Worm (Caenorhabditis elegans) whole organism, L3 larva: ENCODE data around the gene dyf-19.

Experiments
- R02D3.7 ChIP-seq: fragments of 150-350 bp; optimal IDR thresholded peaks from 2 replicates; lab custom pipeline; 2014; ENCODE audit warnings: missing biosample characterization, missing genetic modification characterization
- ceh-16 ChIP-seq: sonication (generic microtip); optimal IDR thresholded peaks from 2 replicates; lab custom pipeline; 2017; ENCODE audit warnings: missing biosample characterization, missing genetic modification characterization
- ceh-28 ChIP-seq: fragments of 150-350 bp; optimal IDR thresholded peaks from 2 replicates; lab custom pipeline; 2014; ENCODE audit warnings: missing biosample characterization, missing genetic modification reagents, missing genetic modification characterization
- ceh-82 ChIP-seq: fragments of 150-350 bp; optimal IDR thresholded peaks from 2 replicates; lab custom pipeline; 2014; ENCODE audit warnings: missing biosample characterization, missing genetic modification characterization
- daf-12 ChIP-seq: fragments of 150-350 bp; optimal IDR thresholded peaks from 2 replicates; lab custom pipeline; 2014; ENCODE audit warnings: missing biosample characterization, missing genetic modification reagents, missing genetic modification characterization
- elt-1 ChIP-seq: fragments of 150-350 bp; optimal IDR thresholded peaks from 2 replicates; lab custom pipeline; 2014; ENCODE audit warnings: missing biosample characterization, missing genetic modification characterization
- elt-2 ChIP-seq: sonication (generic microtip); optimal IDR thresholded peaks from 2 replicates; lab custom pipeline; 2016; ENCODE audit warnings: missing genetic modification reagents, mild to moderate bottlenecking, missing genetic modification characterization, missing compliant biosample characterization
- fkh-10 ChIP-seq: sonication (generic microtip); optimal IDR thresholded peaks from 2 replicates; lab custom pipeline; 2017; ENCODE audit warnings: missing biosample characterization, missing genetic modification reagents, missing genetic modification characterization
- lin-15B ChIP-seq: fragments of 150-350 bp; optimal IDR thresholded peaks from 2 replicates; lab custom pipeline; 2014; ENCODE audit warnings: missing biosample characterization, missing genetic modification characterization
- nhr-12 ChIP-seq: fragments of 150-350 bp; optimal IDR thresholded peaks from 2 replicates; lab custom pipeline; 2014; ENCODE audit warnings: missing biosample characterization, missing genetic modification characterization
- nhr-28 ChIP-seq: fragments of 150-350 bp; optimal IDR thresholded peaks from 2 replicates; lab custom pipeline; 2014; ENCODE audit warnings: missing biosample characterization, missing genetic modification characterization
- nhr-77 ChIP-seq: fragments of 150-350 bp; optimal IDR thresholded peaks from 2 replicates; lab custom pipeline; 2014; ENCODE audit warnings: missing biosample characterization, missing genetic modification characterization
- pqm-1 ChIP-seq: fragments of 150-350 bp; optimal IDR thresholded peaks from 2 replicates; lab custom pipeline; 2017; ENCODE audit warnings: missing biosample characterization, missing genetic modification characterization, inconsistent platforms
- skn-1 ChIP-seq: fragments of 150-350 bp; optimal IDR thresholded peaks from 2 replicates; lab custom pipeline; 2014; ENCODE audit warnings: missing biosample characterization, missing genetic modification characterization
- unc-62 ChIP-seq: fragments of 150-350 bp; sonication (generic microtip); optimal IDR thresholded peaks from 4 replicates; lab custom pipeline; 2014; ENCODE audit warnings: missing biosample characterization, missing genetic modification reagents, missing genetic modification characterization
- ztf-11 ChIP-seq: fragments of 150-350 bp; optimal IDR thresholded peaks from 2 replicates; lab custom pipeline; 2014; ENCODE audit warnings: missing biosample characterization, missing genetic modification characterization

dyf-19 gene

ce11 chrV:19672357-19672756 is 47.5 kb downstream of the dyf-19 start:
- TF ChIP-seq unc-62 (GFP tag; lab: Kevin White, UChicago) (no peak), pqm-1 (tag; lab: Kevin White, UChicago) (peak; percentile 55), ztf-11 (tag; lab: Kevin White, UChicago) (no peak), skn-1 (tag; lab: Kevin White, UChicago) (peak; percentile 95), elt-2 (peak; percentile 95)

- no peak for TF ChIP-seq nhr-12 (tag; lab: Kevin White, UChicago)
- no peak for TF ChIP-seq ceh-82 (tag; lab: Kevin White, UChicago)
- no peak for TF ChIP-seq elt-1 (tag; lab: Kevin White, UChicago)
- peak; percentile 63 for TF ChIP-seq elt-2
- TF ChIP-seq lin-15B = no peak
- no peak for TF ChIP-seq ceh-16 (tag; lab: Kevin White, UChicago)
- no peak for TF ChIP-seq nhr-77
- no peak for TF ChIP-seq ceh-28
- no peak for TF ChIP-seq R02D3.7 (tag; lab: Kevin White, UChicago)
These were observed 48.6 kb downstream of the dyf-19 start for ce11 chrV:19673298-19673903.

- TF ChIP-seq nhr-28 (no peak), daf-12 (tag; lab: Kevin White, UChicago) (no peak), fkh-10 (GFP tag; lab: Kevin White, UChicago) (no peak)
- TF ChIP-seq, all 47 proteins: peak for 0
These were observed 49.7 kb downstream of the dyf-19 start, which contains the start of gene mrp-7 for ce11 chrV:19674543-19674942. Gene mrp-7 (plus strand): TSS chrV:19674843.
